Fruit fly (Drosophila melanogaster) whole organism, embryonic: ENCODE data around the gene Ugt301D1.

ENCODE experiments used
- Bgb ChIP-seq: fragments of 200-800 bp; sonication (Bioruptor generic); IDR thresholded peaks from 2 replicates; pipeline ENCODE4 v1.3.6; 2022; ENCODE audit warnings: missing biosample characterization, missing genetic modification characterization; ENCODE audit not compliant: partially characterized antibody
- Bteb2 ChIP-seq: fragments of 200-800 bp; sonication (Bioruptor generic); optimal IDR thresholded peaks from 2 replicates; lab custom pipeline; 2016; ENCODE audit warnings: missing biosample characterization, missing genetic modification characterization
- CG10543 ChIP-seq: fragments of 200-800 bp; sonication (Bioruptor generic); optimal IDR thresholded peaks from 3 replicates; lab custom pipeline; 2017; ENCODE audit warnings: missing biosample characterization, mild to moderate bottlenecking, missing genetic modification characterization, moderate library complexity
- CG10654 ChIP-seq: fragments of 200-800 bp; sonication (Bioruptor generic); optimal IDR thresholded peaks from 2 replicates; lab custom pipeline; 2016; ENCODE audit warnings: missing biosample characterization, missing genetic modification characterization
- CG10979 ChIP-seq: fragments of 200-800 bp; sonication (Bioruptor generic); optimal IDR thresholded peaks from 2 replicates; lab custom pipeline; 2018; ENCODE audit warnings: missing biosample characterization, mild to moderate bottlenecking, missing genetic modification characterization, moderate library complexity
- CG11504 ChIP-seq: fragments of 200-800 bp; sonication (Bioruptor generic); optimal IDR thresholded peaks from 3 replicates; lab custom pipeline; 2019; ENCODE audit warnings: missing biosample characterization, mild to moderate bottlenecking, missing genetic modification characterization, moderate library complexity
- CG12391 ChIP-seq: fragments of 200-800 bp; sonication (Bioruptor generic); optimal IDR thresholded peaks from 3 replicates; lab custom pipeline; 2018; ENCODE audit warnings: missing biosample characterization, mild to moderate bottlenecking, missing genetic modification characterization, moderate library complexity
- CG13287 ChIP-seq: fragments of 200-800 bp; sonication (Bioruptor generic); IDR thresholded peaks from 2 replicates; pipeline ENCODE4 v1.3.6; 2022; ENCODE audit warnings: missing biosample characterization, missing genetic modification characterization; ENCODE audit not compliant: partially characterized antibody
- CG14014 ChIP-seq: fragments of 200-800 bp; sonication (Bioruptor generic); IDR thresholded peaks from 2 replicates; pipeline ENCODE4 v1.3.6; 2022; ENCODE audit warnings: missing biosample characterization, missing genetic modification characterization
- CG1529 ChIP-seq: fragments of 200-800 bp; sonication (Bioruptor generic); optimal IDR thresholded peaks from 3 replicates; lab custom pipeline; 2018; ENCODE audit warnings: missing biosample characterization, missing genetic modification characterization
- CG30403 ChIP-seq: fragments of 200-800 bp; sonication (Bioruptor generic); optimal IDR thresholded peaks from 3 replicates; lab custom pipeline; 2016; ENCODE audit warnings: missing biosample characterization, missing genetic modification characterization
- CG4360 ChIP-seq: fragments of 200-800 bp; sonication (Bioruptor generic); IDR thresholded peaks from 2 replicates; pipeline ENCODE4 v1.3.6; 2022; ENCODE audit warnings: missing biosample characterization, missing genetic modification characterization
- CG4707 ChIP-seq: fragments of 200-800 bp; sonication (Bioruptor generic); optimal IDR thresholded peaks from 2 replicates; lab custom pipeline; 2018; ENCODE audit warnings: missing biosample characterization, mild to moderate bottlenecking, missing genetic modification characterization, moderate library complexity
- CG4820 ChIP-seq: fragments of 200-800 bp; sonication (Bioruptor generic); optimal IDR thresholded peaks from 3 replicates; lab custom pipeline; 2016; ENCODE audit warnings: missing biosample characterization, missing genetic modification characterization
- CG5953 ChIP-seq: fragments of 200-800 bp; sonication (Bioruptor generic); IDR thresholded peaks from 2 replicates; pipeline ENCODE4 v1.3.6; 2022; ENCODE audit warnings: missing biosample characterization, missing genetic modification characterization
- CG7271 ChIP-seq: fragments of 200-800 bp; sonication (Bioruptor generic); optimal IDR thresholded peaks from 2 replicates; lab custom pipeline; 2018; ENCODE audit warnings: missing biosample characterization, mild to moderate bottlenecking, missing genetic modification characterization, moderate library complexity
- CG8290 ChIP-seq, 3 experiments: fragments of 200-800 bp; sonication (Bioruptor generic); optimal IDR thresholded peaks; 2 replicates each; lab custom pipeline; 2016 to 2019; ENCODE audit warnings: missing biosample characterization in 3 of 3, missing genetic modification characterization in 3 of 3, mild to moderate bottlenecking in 2 of 3, moderate library complexity in 1 of 3
- CG9817 ChIP-seq: fragments of 200-800 bp; sonication (Bioruptor generic); optimal IDR thresholded peaks from 2 replicates; lab custom pipeline; 2018; ENCODE audit warnings: missing biosample characterization, mild to moderate bottlenecking, missing genetic modification characterization, moderate library complexity
- Dek ChIP-seq: fragments of 200-800 bp; sonication (Bioruptor generic); optimal IDR thresholded peaks from 3 replicates; lab custom pipeline; 2019; ENCODE audit warnings: missing biosample characterization, mild to moderate bottlenecking, missing genetic modification characterization, moderate library complexity
- Eip74EF ChIP-seq, 2 experiments: fragments of 200-800 bp in 1 of 2; fragments of >200 bp in 1 of 2; sonication (Bioruptor generic) in 1 of 2; optimal IDR thresholded peaks; 2 replicates each; lab custom pipeline; 2017 to 2019; ENCODE audit warnings: missing biosample characterization in 2 of 2, missing genetic modification characterization in 2 of 2, mild to moderate bottlenecking in 1 of 2, moderate library complexity in 1 of 2
- HmgZ ChIP-seq: fragments of 200-800 bp; sonication (Bioruptor generic); optimal IDR thresholded peaks from 2 replicates; lab custom pipeline; 2018; ENCODE audit warnings: missing biosample characterization, mild to moderate bottlenecking, missing genetic modification characterization
- Nf-YB ChIP-seq: fragments of 200-800 bp; sonication (Bioruptor generic); optimal IDR thresholded peaks from 3 replicates; lab custom pipeline; 2019; ENCODE audit warnings: missing biosample characterization, mild to moderate bottlenecking, missing genetic modification characterization, moderate library complexity
- Opbp ChIP-seq: fragments of 200-800 bp; sonication (Bioruptor generic); IDR thresholded peaks from 3 replicates; pipeline ENCODE4 v1.3.6; 2022; ENCODE audit warnings: missing biosample characterization, missing genetic modification characterization; ENCODE audit not compliant: partially characterized antibody
- Optix ChIP-seq: fragments of 200-800 bp; sonication (Bioruptor generic); IDR thresholded peaks from 3 replicates; pipeline ENCODE4 v1.3.6; 2022; ENCODE audit warnings: missing biosample characterization, missing genetic modification characterization
- Pdp1 ChIP-seq, 2 experiments: fragments of 200-800 bp; sonication (Bioruptor generic); optimal IDR thresholded peaks; 3 replicates each; lab custom pipeline; 2016; ENCODE audit warnings: missing biosample characterization in 2 of 2, missing genetic modification characterization in 2 of 2, mild to moderate bottlenecking in 1 of 2, moderate library complexity in 1 of 2
- Rfx ChIP-seq: fragments of 200-800 bp; sonication (Bioruptor generic); IDR thresholded peaks from 2 replicates; pipeline ENCODE4 v1.3.6; 2022; ENCODE audit warnings: missing biosample characterization, missing genetic modification characterization
- Tbp ChIP-seq: fragments of >200 bp; optimal IDR thresholded peaks from 2 replicates; lab custom pipeline; 2018; ENCODE audit warnings: missing biosample characterization, missing genetic modification characterization
- Trl ChIP-seq, 3 experiments: fragments of >200 bp in 2 of 3; fragments of 200-800 bp in 1 of 3; sonication (Bioruptor generic) in 1 of 3; optimal IDR thresholded peaks; 2 replicates in 1 of 3; 3 replicates in 2 of 3; lab custom pipeline; 2016 to 2017; ENCODE audit warnings: missing biosample characterization in 1 of 3, missing genetic modification characterization in 1 of 3
- abd-A ChIP-seq: fragments of 200-800 bp; sonication (Bioruptor generic); optimal IDR thresholded peaks from 3 replicates; lab custom pipeline; 2019; ENCODE audit warnings: missing biosample characterization, mild to moderate bottlenecking, missing genetic modification characterization, moderate library complexity
- al ChIP-seq: fragments of 200-800 bp; sonication (Bioruptor generic); IDR thresholded peaks from 2 replicates; pipeline ENCODE4 v1.3.6; 2022; ENCODE audit warnings: missing biosample characterization, missing genetic modification characterization
- cg ChIP-seq: fragments of 200-800 bp; sonication (Bioruptor generic); optimal IDR thresholded peaks from 3 replicates; lab custom pipeline; 2019; ENCODE audit warnings: missing biosample characterization, mild to moderate bottlenecking, missing genetic modification characterization, moderate library complexity
- dan ChIP-seq: fragments of 200-800 bp; sonication (Bioruptor generic); IDR thresholded peaks from 2 replicates; pipeline ENCODE4 v1.3.6; 2022; ENCODE audit warnings: missing biosample characterization, missing genetic modification characterization
- dm ChIP-seq: fragments of 200-800 bp; sonication (Bioruptor generic); optimal IDR thresholded peaks from 3 replicates; lab custom pipeline; 2016; ENCODE audit warnings: missing biosample characterization, missing genetic modification characterization
- eve ChIP-seq, 2 experiments: fragments of >200 bp; optimal IDR thresholded peaks; 2 replicates each; lab custom pipeline; 2017; ENCODE audit warnings: missing biosample characterization in 2 of 2, missing genetic modification characterization in 2 of 2
- gfzf ChIP-seq: fragments of 200-800 bp; sonication (Bioruptor generic); optimal IDR thresholded peaks from 2 replicates; lab custom pipeline; 2016; ENCODE audit warnings: missing biosample characterization, mild to moderate bottlenecking, missing genetic modification characterization, moderate library complexity
- grn ChIP-seq: fragments of 200-800 bp; sonication (Bioruptor generic); optimal IDR thresholded peaks from 3 replicates; lab custom pipeline; 2017; ENCODE audit warnings: missing biosample characterization, missing genetic modification characterization
- her ChIP-seq: fragments of 200-800 bp; sonication (Bioruptor generic); optimal IDR thresholded peaks from 2 replicates; lab custom pipeline; 2016; ENCODE audit warnings: missing biosample characterization, missing genetic modification characterization
- jigr1 ChIP-seq: fragments of 200-800 bp; sonication (Bioruptor generic); IDR thresholded peaks from 3 replicates; pipeline ENCODE4 v1.3.6; 2022; ENCODE audit warnings: missing biosample characterization, missing genetic modification characterization
- kni ChIP-seq: fragments of 200-800 bp; sonication (Bioruptor generic); optimal IDR thresholded peaks from 3 replicates; lab custom pipeline; 2017; ENCODE audit warnings: mild to moderate bottlenecking, missing biosample characterization, missing genetic modification reagents, missing genetic modification characterization
- org-1 ChIP-seq: fragments of 200-800 bp; sonication (Bioruptor generic); optimal IDR thresholded peaks from 2 replicates; lab custom pipeline; 2017; ENCODE audit warnings: missing biosample characterization, missing genetic modification characterization
- otp ChIP-seq: fragments of 200-800 bp; sonication (Bioruptor generic); IDR thresholded peaks from 3 replicates; pipeline ENCODE4, ENCODE4 v1.3.6; 2022; ENCODE audit warnings: missing biosample characterization, missing genetic modification characterization
- phol ChIP-seq: fragments of 200-800 bp; sonication (Bioruptor generic); optimal IDR thresholded peaks from 3 replicates; lab custom pipeline; 2018; ENCODE audit warnings: missing biosample characterization, mild to moderate bottlenecking, missing genetic modification characterization, moderate library complexity
- prd ChIP-seq, 3 experiments: fragments of >200 bp in 2 of 3; fragments of 200-800 bp in 1 of 3; sonication (Bioruptor generic) in 1 of 3; optimal IDR thresholded peaks in 2 of 3; IDR thresholded peaks in 1 of 3; 2 replicates in 2 of 3; 3 replicates in 1 of 3; pipeline versions ENCODE4 v1.3.6 to Lab custom; 2017 to 2022; ENCODE audit warnings: missing biosample characterization in 1 of 3, missing genetic modification characterization in 1 of 3
- psq ChIP-seq: fragments of 200-800 bp; sonication (Bioruptor generic); optimal IDR thresholded peaks from 2 replicates; lab custom pipeline; 2017; ENCODE audit warnings: missing biosample characterization, missing genetic modification characterization
- sd ChIP-seq: fragments of 200-800 bp; sonication (Bioruptor generic); optimal IDR thresholded peaks from 3 replicates; lab custom pipeline; 2018; ENCODE audit warnings: missing biosample characterization, mild to moderate bottlenecking, missing genetic modification characterization, moderate library complexity
- sima ChIP-seq: fragments of 200-800 bp; sonication (Bioruptor generic); optimal IDR thresholded peaks from 2 replicates; lab custom pipeline; 2016; ENCODE audit warnings: missing biosample characterization, missing genetic modification characterization
- slbo ChIP-seq: fragments of 200-800 bp; sonication (Bioruptor generic); IDR thresholded peaks from 2 replicates; pipeline ENCODE4 v1.3.6; 2022; ENCODE audit warnings: missing biosample characterization, missing genetic modification characterization

Ugt301D1 gene

dm6 chr2L:18484382-18485050 lies 24.8 kb upstream of the Ugt301D1 start, which contains the start of gene CG10283 (continued):
- peak; percentile 52 for TF ChIP-seq Dek (tag; lab: Kevin White, UChicago)
- TF ChIP-seq eve (GFP tag; optimal IDR thresholded peaks at IDR 0.05; lab: Kevin White, UChicago), result no peak
- peak; percentile 29 for TF ChIP-seq cg
- peak; percentile 42; the same call in 1 of the 3 replicates for TF ChIP-seq Opbp (GFP tag; lab: Robert Waterston, UW)
- no peak for TF ChIP-seq dm
- peak; percentile 10 for TF ChIP-seq CG10654 (GFP tag; lab: Kevin White, UChicago)
- TF ChIP-seq abd-A (tag; lab: Kevin White, UChicago), result peak; percentile 17
- peak; percentile 26 for TF ChIP-seq Nf-YB (GFP tag; lab: Kevin White, UChicago)
- no peak for TF ChIP-seq Bteb2 (GFP tag; lab: Kevin White, UChicago)
- TF ChIP-seq psq (GFP tag; lab: Kevin White, UChicago), result peak; percentile 15
- TF ChIP-seq CG7271 (tag; lab: Kevin White, UChicago), result peak; percentile 40
- peak; percentile 58; the same call in 1 of the 2 replicates for TF ChIP-seq Rfx
- peak; percentile 13 for TF ChIP-seq grn
- TF ChIP-seq Pdp1 (GFP tag; optimal IDR thresholded peaks at IDR 0.05; lab: Kevin White, UChicago), result peak in 1 of 2 experiments; percentile 11
- TF ChIP-seq CG11504 (tag; lab: Kevin White, UChicago), result peak; percentile 77
- no peak for TF ChIP-seq CG4820 (GFP tag; lab: Kevin White, UChicago)
- TF ChIP-seq CG4707, result no peak
- no peak for TF ChIP-seq jigr1 (GFP tag; lab: Robert Waterston, UW)
- peak; percentile 27 for TF ChIP-seq sd (tag; lab: Kevin White, UChicago)
- peak in 1 of 2 experiments; percentile 5 for TF ChIP-seq Eip74EF (GFP tag; optimal IDR thresholded peaks at IDR 0.05; lab: Kevin White, UChicago)
- TF ChIP-seq prd (optimal IDR thresholded peaks at IDR 0.05; lab: Kevin White, UChicago), result no peak
- 0 out of 3 replicates have a peak, but pooled peaks have one; percentile 16 for TF ChIP-seq prd (GFP tag; IDR thresholded peaks at IDR 0.05; lab: Robert Waterston, UW)
- no peak for TF ChIP-seq CG4360
- TF ChIP-seq CG1529 (GFP tag; lab: Kevin White, UChicago), result no peak
- TF ChIP-seq CG8290 (GFP tag; optimal IDR thresholded peaks at IDR 0.05; lab: Kevin White, UChicago), result peak; percentile 22
- TF ChIP-seq CG8290 (tag; optimal IDR thresholded peaks at IDR 0.05; lab: Kevin White, UChicago), result peak in 1 of 2 experiments; percentile 57
- TF ChIP-seq CG30403, result peak; percentile 56
- TF ChIP-seq CG12391 (tag; lab: Kevin White, UChicago), result peak; percentile 70
- TF ChIP-seq CG14014 (GFP tag; lab: Robert Waterston, UW), result peak; percentile 43; the same call in 1 of the 2 replicates
- no peak for TF ChIP-seq Bgb (GFP tag; lab: Robert Waterston, UW)
- TF ChIP-seq Optix (GFP tag; lab: Robert Waterston, UW), result no peak
- TF ChIP-seq dan, result no peak
- peak; percentile 9 for TF ChIP-seq kni
- peak; percentile 75 for TF ChIP-seq slbo (GFP tag; lab: Robert Waterston, UW)
- TF ChIP-seq CG9817 (tag; lab: Kevin White, UChicago), result peak; percentile 43
- TF ChIP-seq sima (GFP tag; lab: Kevin White, UChicago), result no peak
- peak; percentile 7 for TF ChIP-seq HmgZ
- peak; percentile 36 for TF ChIP-seq CG10979
- TF ChIP-seq gfzf (GFP tag; lab: Kevin White, UChicago), result peak; percentile 54
- no peak for TF ChIP-seq otp (GFP tag; lab: Robert Waterston, UW)
- no peak for TF ChIP-seq Tbp (GFP tag; lab: Kevin White, UChicago)
- TF ChIP-seq CG13287 (GFP tag; lab: Robert Waterston, UW), result peak; percentile 50; the same call in 1 of the 2 replicates
- peak; percentile 60 for TF ChIP-seq phol
- no peak for TF ChIP-seq her (GFP tag; lab: Kevin White, UChicago)
- no peak for TF ChIP-seq CG10543 (GFP tag; lab: Kevin White, UChicago)
- TF ChIP-seq Trl (optimal IDR thresholded peaks at IDR 0.05; lab: Kevin White, UChicago), result peak; percentile 90
- TF ChIP-seq Trl (GFP tag; optimal IDR thresholded peaks at IDR 0.05; lab: Kevin White, UChicago), result no peak
- TF ChIP-seq CG5953 (GFP tag; lab: Robert Waterston, UW), result no peak
- TF ChIP-seq al, result 0 out of 2 replicates have a peak, but pooled peaks have one; percentile 18
- no peak for TF ChIP-seq org-1 (GFP tag; lab: Kevin White, UChicago)
